Fruit fly (Drosophila melanogaster) whole organism, embryonic: ENCODE results near the gene PGAP2.
A peak's percentile ranks its signal among the peaks of the same experiment; 100 is the strongest.

Experiments
- Abd-B ChIP-seq: fragments of 200-800 bp; sonication (Bioruptor generic); optimal IDR thresholded peaks from 2 replicates; lab custom pipeline; 2018; ENCODE audit warnings: missing biosample characterization, mild to moderate bottlenecking, missing genetic modification characterization, moderate library complexity
- Bgb ChIP-seq: fragments of 200-800 bp; sonication (Bioruptor generic); IDR thresholded peaks from 2 replicates; pipeline ENCODE4 v1.3.6; 2022; ENCODE audit warnings: missing biosample characterization, missing genetic modification characterization; ENCODE audit not compliant: partially characterized antibody
- CG10431 ChIP-seq: fragments of 200-800 bp; sonication (Bioruptor generic); optimal IDR thresholded peaks from 3 replicates; lab custom pipeline; 2018; ENCODE audit warnings: missing biosample characterization, mild to moderate bottlenecking, missing genetic modification characterization
- CG11085 ChIP-seq: fragments of 200-800 bp; sonication (Bioruptor generic); IDR thresholded peaks from 2 replicates; pipeline ENCODE4 v1.3.6; 2022; ENCODE audit warnings: missing biosample characterization, missing genetic modification characterization
- CG11456 ChIP-seq: fragments of 200-800 bp; sonication (Bioruptor generic); IDR thresholded peaks from 3 replicates; pipeline ENCODE4 v1.3.6; 2022; ENCODE audit warnings: missing biosample characterization, missing genetic modification characterization
- CG12219 ChIP-seq: fragments of 200-800 bp; sonication (Bioruptor generic); optimal IDR thresholded peaks from 3 replicates; lab custom pipeline; 2018; ENCODE audit warnings: missing biosample characterization, mild to moderate bottlenecking, missing genetic modification characterization
- CG12744 ChIP-seq: fragments of 200-800 bp; sonication (Bioruptor generic); optimal IDR thresholded peaks from 2 replicates; lab custom pipeline; 2016; ENCODE audit warnings: missing biosample characterization, missing genetic modification characterization
- CG13624 ChIP-seq: fragments of 200-800 bp; sonication (Bioruptor generic); optimal IDR thresholded peaks from 2 replicates; lab custom pipeline; 2016; ENCODE audit warnings: missing biosample characterization, missing genetic modification characterization
- CG2129 ChIP-seq: fragments of 200-800 bp; sonication (Bioruptor generic); IDR thresholded peaks from 2 replicates; pipeline ENCODE4 v1.3.6; 2022; ENCODE audit warnings: missing biosample characterization, missing genetic modification characterization; ENCODE audit not compliant: partially characterized antibody
- CG31365 ChIP-seq: fragments of 200-800 bp; sonication (Bioruptor generic); optimal IDR thresholded peaks from 2 replicates; lab custom pipeline; 2018; ENCODE audit warnings: missing biosample characterization, mild to moderate bottlenecking, missing genetic modification characterization
- CG5180 ChIP-seq: fragments of 200-800 bp; sonication (Bioruptor generic); optimal IDR thresholded peaks from 3 replicates; lab custom pipeline; 2017; ENCODE audit warnings: missing biosample characterization, missing genetic modification characterization, mild to moderate bottlenecking, moderate library complexity, missing genetic modification reagents
- CG8944 ChIP-seq: fragments of 200-800 bp; sonication (Bioruptor generic); optimal IDR thresholded peaks from 3 replicates; lab custom pipeline; 2016; ENCODE audit warnings: missing biosample characterization, missing genetic modification characterization
- D ChIP-seq, 2 experiments: fragments of 200-800 bp in 1 of 2; fragments of >200 bp in 1 of 2; sonication (Bioruptor generic) in 1 of 2; optimal IDR thresholded peaks; 2 replicates in 1 of 2; 3 replicates in 1 of 2; lab custom pipeline; 2017; ENCODE audit warnings: mild to moderate bottlenecking in 1 of 2, missing biosample characterization in 1 of 2, missing genetic modification characterization in 1 of 2, missing genetic modification reagents in 1 of 2
- Dfd ChIP-seq, 2 experiments: fragments of >200 bp; optimal IDR thresholded peaks; 2 replicates each; lab custom pipeline; 2017; ENCODE audit warnings: missing biosample characterization in 2 of 2, missing genetic modification characterization in 2 of 2
- ERR ChIP-seq: fragments of 200-800 bp; sonication (Bioruptor generic); optimal IDR thresholded peaks from 2 replicates; lab custom pipeline; 2016; ENCODE audit warnings: missing biosample characterization, missing genetic modification characterization
- Ets65A ChIP-seq: fragments of 200-800 bp; sonication (Bioruptor generic); peaks from one replicate; lab custom pipeline; 2016; ENCODE audit warnings: missing biosample characterization, missing genetic modification characterization
- GATAe ChIP-seq: fragments of 200-800 bp; sonication (Bioruptor generic); conservative IDR thresholded peaks from 2 replicates; pipeline ENCODE4 v1.3.6; 2022; ENCODE audit warnings: missing biosample characterization, missing genetic modification characterization
- Mad ChIP-seq: fragments of 200-800 bp; sonication (Bioruptor generic); optimal IDR thresholded peaks from 2 replicates; lab custom pipeline; 2016; ENCODE audit warnings: missing biosample characterization, missing genetic modification characterization
- Rx ChIP-seq: fragments of 200-800 bp; sonication (Bioruptor generic); IDR thresholded peaks from 2 replicates; pipeline ENCODE4 v1.3.6; 2022; ENCODE audit warnings: missing biosample characterization, missing genetic modification characterization
- Sry-β ChIP-seq: fragments of 200-800 bp; sonication (Bioruptor generic); optimal IDR thresholded peaks from 2 replicates; lab custom pipeline; 2018; ENCODE audit warnings: missing biosample characterization, mild to moderate bottlenecking, missing genetic modification characterization, moderate library complexity
- Usf ChIP-seq: fragments of 200-800 bp; sonication (Bioruptor generic); optimal IDR thresholded peaks from 2 replicates; lab custom pipeline; 2017; ENCODE audit warnings: missing genotype, missing biosample characterization, missing genetic modification characterization
- YL-1 ChIP-seq: fragments of 200-800 bp; sonication (Bioruptor generic); optimal IDR thresholded peaks from 3 replicates; lab custom pipeline; 2017; ENCODE audit warnings: missing biosample characterization, mild to moderate bottlenecking, missing genetic modification characterization
- ash1 ChIP-seq: fragments of 200-800 bp; sonication (Bioruptor generic); optimal IDR thresholded peaks from 2 replicates; lab custom pipeline; 2018; ENCODE audit warnings: missing biosample characterization, mild to moderate bottlenecking, missing genetic modification characterization
- br ChIP-seq: fragments of >200 bp; optimal IDR thresholded peaks from 2 replicates; lab custom pipeline; 2017
- caup ChIP-seq: fragments of 200-800 bp; sonication (Bioruptor generic); optimal IDR thresholded peaks from 3 replicates; lab custom pipeline; 2017; ENCODE audit warnings: missing biosample characterization, mild to moderate bottlenecking, missing genetic modification characterization, moderate library complexity; ENCODE audit not compliant: severe bottlenecking
- chif ChIP-seq, 2 experiments: fragments of 200-800 bp; sonication (Bioruptor generic); optimal IDR thresholded peaks; 3 replicates each; lab custom pipeline; 2016; ENCODE audit warnings: missing biosample characterization in 2 of 2, missing genetic modification characterization in 2 of 2
- dmrt99B ChIP-seq: fragments of 200-800 bp; sonication (Bioruptor generic); optimal IDR thresholded peaks from 2 replicates; lab custom pipeline; 2018; ENCODE audit warnings: missing biosample characterization, mild to moderate bottlenecking, missing genetic modification characterization, moderate library complexity
- ems ChIP-seq: fragments of 200-800 bp; sonication (Bioruptor generic); optimal IDR thresholded peaks from 3 replicates; lab custom pipeline; 2016; ENCODE audit warnings: missing biosample characterization, missing genetic modification characterization
- esg ChIP-seq: fragments of 200-800 bp; sonication (Bioruptor generic); conservative IDR thresholded peaks from 2 replicates; pipeline ENCODE4 v1.3.6; 2022; ENCODE audit warnings: missing biosample characterization, missing genetic modification characterization
- gce ChIP-seq: fragments of 200-800 bp; sonication (Bioruptor generic); IDR thresholded peaks from 3 replicates; pipeline ENCODE4 v1.3.6; 2022; ENCODE audit warnings: missing biosample characterization, missing genetic modification characterization
- lola ChIP-seq, 3 experiments: fragments of >200 bp in 2 of 3; fragments of 200-800 bp in 1 of 3; sonication (Bioruptor generic) in 1 of 3; optimal IDR thresholded peaks; 2 replicates each; lab custom pipeline; 2017 to 2019; ENCODE audit warnings: missing biosample characterization in 3 of 3, missing genetic modification characterization in 3 of 3, mild to moderate bottlenecking in 1 of 3, moderate library complexity in 1 of 3
- luna ChIP-seq: fragments of 200-800 bp; sonication (Bioruptor generic); optimal IDR thresholded peaks from 2 replicates; lab custom pipeline; 2016; ENCODE audit warnings: missing biosample characterization, missing genetic modification characterization
- nmo ChIP-seq: fragments of 200-800 bp; sonication (Bioruptor generic); optimal IDR thresholded peaks from 2 replicates; lab custom pipeline; 2018; ENCODE audit warnings: missing biosample characterization, mild to moderate bottlenecking, missing genetic modification characterization, moderate library complexity
- pita ChIP-seq: fragments of 200-800 bp; sonication (Bioruptor generic); optimal IDR thresholded peaks from 2 replicates; lab custom pipeline; 2017; ENCODE audit warnings: missing biosample characterization, mild to moderate bottlenecking, missing genetic modification characterization
- pnt ChIP-seq: fragments of 200-800 bp; sonication (Bioruptor generic); optimal IDR thresholded peaks from 3 replicates; lab custom pipeline; 2016; ENCODE audit warnings: missing biosample characterization, missing genetic modification characterization
- sisA ChIP-seq: fragments of 200-800 bp; sonication (Bioruptor generic); IDR thresholded peaks from 2 replicates; pipeline ENCODE4 v1.3.6; 2022; ENCODE audit warnings: missing biosample characterization, missing genetic modification characterization
- tin ChIP-seq: fragments of 200-800 bp; sonication (Bioruptor generic); optimal IDR thresholded peaks from 3 replicates; lab custom pipeline; 2016; ENCODE audit warnings: missing biosample characterization, missing genetic modification characterization
- vfl ChIP-seq: fragments of 200-800 bp; sonication (Bioruptor generic); optimal IDR thresholded peaks from 2 replicates; lab custom pipeline; 2016; ENCODE audit warnings: missing biosample characterization, missing genetic modification characterization

Gene PGAP2

DNA sequence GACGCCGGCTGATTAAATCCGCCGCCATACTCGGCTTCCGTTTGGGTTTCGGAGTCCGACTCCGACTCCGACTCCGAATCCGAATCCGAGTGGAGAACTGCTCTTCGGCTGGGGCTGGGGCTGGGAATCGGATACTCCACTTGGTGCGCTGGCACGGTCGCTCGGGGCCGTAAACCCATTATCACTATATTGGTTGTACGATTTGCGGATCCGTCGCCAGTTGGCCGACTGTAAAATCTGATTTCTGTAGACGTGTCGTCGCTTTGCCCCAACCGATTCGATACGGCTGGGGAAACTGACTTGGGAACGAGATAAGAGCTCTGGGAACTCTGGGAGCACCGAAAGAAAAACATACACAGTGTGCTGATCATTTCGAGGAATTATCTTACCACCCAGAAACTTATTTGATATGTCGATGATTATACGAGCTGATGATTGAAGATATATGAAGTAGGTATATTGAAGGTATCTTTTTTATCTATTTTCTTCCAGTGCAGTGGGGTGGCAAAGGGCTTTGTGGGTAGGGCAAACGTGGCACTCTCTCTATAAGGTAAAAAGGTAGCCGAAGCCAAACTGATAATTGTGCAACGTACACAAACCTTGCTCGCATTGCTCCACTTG is 38.7 kb upstream of the PGAP2 start (continued):
- peak; percentile 47; the same call in 1 of the 2 replicates for TF ChIP-seq Rx (GFP tag; lab: Robert Waterston, UW)
- TF ChIP-seq esg (GFP tag; lab: Robert Waterston, UW), result peak; percentile 61
- TF ChIP-seq br (lab: Kevin White, UChicago), result no peak
- peak; percentile 37 for TF ChIP-seq CG8944 (GFP tag; lab: Kevin White, UChicago)
- peak; percentile 23 for TF ChIP-seq tin (GFP tag; lab: Kevin White, UChicago)
- TF ChIP-seq Abd-B (GFP tag; lab: Kevin White, UChicago), result no peak
- no peak for TF ChIP-seq ERR
- no peak for TF ChIP-seq Mad (GFP tag; lab: Kevin White, UChicago)
- no peak for TF ChIP-seq CG11085 (GFP tag; lab: Robert Waterston, UW)
- TF ChIP-seq Usf (GFP tag; lab: Kevin White, UChicago), result no peak
- peak; percentile 52 to 58 for TF ChIP-seq chif (GFP tag; optimal IDR thresholded peaks at IDR 0.05; lab: Kevin White, UChicago)
- TF ChIP-seq CG31365 (tag; lab: Kevin White, UChicago), result no peak
- no peak for TF ChIP-seq ash1 (GFP tag; lab: Kevin White, UChicago)
- TF ChIP-seq luna, result no peak
- peak in 1 of 3 experiments; percentile 7 for TF ChIP-seq lola (GFP tag; optimal IDR thresholded peaks at IDR 0.05; lab: Kevin White, UChicago)
- peak; percentile 46 for TF ChIP-seq Ets65A
- peak; percentile 43 for TF ChIP-seq CG12219 (GFP tag; lab: Kevin White, UChicago)
- TF ChIP-seq pita, result no peak
- TF ChIP-seq caup (GFP tag; lab: Kevin White, UChicago), result peak; percentile 37
- no peak for TF ChIP-seq YL-1 (GFP tag; lab: Kevin White, UChicago)
- TF ChIP-seq Dfd (GFP tag; optimal IDR thresholded peaks at IDR 0.05; lab: Kevin White, UChicago), result no peak
- TF ChIP-seq GATAe (GFP tag; lab: Robert Waterston, UW), result no peak; the same call in 1 of the 2 replicates
- peak; percentile 67 for TF ChIP-seq dmrt99B (tag; lab: Kevin White, UChicago)
- TF ChIP-seq CG13624 (GFP tag; lab: Kevin White, UChicago), result peak; percentile 20
- TF ChIP-seq sisA, result peak; percentile 76
- TF ChIP-seq CG12744 (GFP tag; lab: Kevin White, UChicago), result no peak
- peak; percentile 0 for TF ChIP-seq CG5180 (GFP tag; lab: Kevin White, UChicago)
- peak; percentile 32 for TF ChIP-seq nmo
- no peak for TF ChIP-seq CG2129 (GFP tag; lab: Robert Waterston, UW)
- no peak for TF ChIP-seq CG11456 (GFP tag; lab: Robert Waterston, UW)
- no peak for TF ChIP-seq Bgb (GFP tag; lab: Robert Waterston, UW)
- peak; percentile 15 for TF ChIP-seq ems
- TF ChIP-seq CG10431 (GFP tag; lab: Kevin White, UChicago), result no peak
- no peak for TF ChIP-seq D (optimal IDR thresholded peaks at IDR 0.05; lab: Kevin White, UChicago)
- TF ChIP-seq D (GFP tag; optimal IDR thresholded peaks at IDR 0.05; lab: Kevin White, UChicago), result peak; percentile 41
- TF ChIP-seq pnt, result peak; percentile 55
- TF ChIP-seq vfl (GFP tag; lab: Kevin White, UChicago), result peak; percentile 1
- TF ChIP-seq Sry-β (GFP tag; lab: Kevin White, UChicago), result no peak
- no peak for TF ChIP-seq gce (GFP tag; lab: Robert Waterston, UW)
